5 worm cellular contexts compared by ENCODE assay signal in genomic region chrX:9364501-9364900, ce11.
TF ChIP-seq lines count a peak whose summit lies in the region.

pkc-2 (plus strand) TSS chrX:9364818.

TF ChIP-seq in whole organism, L1 larva, 84 proteins besides CTCF, POLR2A, EP300 and RAD21:
- TF ChIP-seq C16A3.4 (tag; optimal IDR thresholded peaks at IDR 0.05; lab: Kevin White, UChicago), result no peak
- TF ChIP-seq fkh-10 (GFP tag; optimal IDR thresholded peaks at IDR 0.05; lab: Kevin White, UChicago), result peak; percentile 90
- no peak for TF ChIP-seq efl-1 (optimal IDR thresholded peaks at IDR 0.05; lab: Kevin White, UChicago)
- TF ChIP-seq efl-1 (GFP tag; optimal IDR thresholded peaks at IDR 0.05 in 1 of 2; lab: Kevin White, UChicago), result peak in 1 of 2 experiments; percentile 57

TF ChIP-seq in whole organism, L3 larva, 47 proteins besides CTCF, POLR2A, EP300 and RAD21:
- TF ChIP-seq fkh-10 (GFP tag; optimal IDR thresholded peaks at IDR 0.05; lab: Kevin White, UChicago), result peak; percentile 88
- no peak for TF ChIP-seq skn-1 (tag; optimal IDR thresholded peaks at IDR 0.05; lab: Kevin White, UChicago)

TF ChIP-seq in whole organism, L4 larva, 104 proteins besides CTCF, POLR2A, EP300 and RAD21:
- TF ChIP-seq dmd-9 (GFP tag; IDR thresholded peaks at IDR 0.05; lab: Robert Waterston, UW), result no peak
- TF ChIP-seq fkh-10 (GFP tag; optimal IDR thresholded peaks at IDR 0.05; lab: Kevin White, UChicago), result peak; percentile 88
- TF ChIP-seq egl-43 (GFP tag; IDR thresholded peaks at IDR 0.05; lab: Robert Waterston, UW), result no peak

TF ChIP-seq in whole organism, late embryonic, 69 proteins besides CTCF, POLR2A, EP300 and RAD21:
- TF ChIP-seq odd-2 (tag; optimal IDR thresholded peaks at IDR 0.05; lab: Kevin White, UChicago) (no peak), unc-42 (tag; optimal IDR thresholded peaks at IDR 0.05; lab: Kevin White, UChicago) (peak; percentile 48)

TF ChIP-seq in whole organism, mixed stage, embryonic, 35 proteins besides CTCF, POLR2A, EP300 and RAD21:
- no peak for TF ChIP-seq blmp-1 (tag; optimal IDR thresholded peaks at IDR 0.05; lab: Kevin White, UChicago)
- peak; percentile 10 for TF ChIP-seq ces-1 (GFP tag; optimal IDR thresholded peaks at IDR 0.05; lab: Kevin White, UChicago)
- no peak for TF ChIP-seq nhr-12 (tag; optimal IDR thresholded peaks at IDR 0.05; lab: Kevin White, UChicago)
- TF ChIP-seq nhr-2 (tag; optimal IDR thresholded peaks at IDR 0.05; lab: Kevin White, UChicago), result no peak
TF ChIP-seq in whole organism, mixed stage, embryonic: peak in this region for 1.

Comparison
In these comparisons a context has a peak if more than half of its experiments do, and no peak if none do; other contexts are left out.
1. Of the 29 proteins assayed by ChIP-seq in both whole organism, L4 larva and whole organism, L1 larva: peak only in whole organism, L4 larva: none; only in whole organism, L1 larva: none; in both: fkh-10; in neither: 28.